Worm (Caenorhabditis elegans): Measurements from ENCODE around the gene C38H2.3.

C38H2.3 gene

DNA sequence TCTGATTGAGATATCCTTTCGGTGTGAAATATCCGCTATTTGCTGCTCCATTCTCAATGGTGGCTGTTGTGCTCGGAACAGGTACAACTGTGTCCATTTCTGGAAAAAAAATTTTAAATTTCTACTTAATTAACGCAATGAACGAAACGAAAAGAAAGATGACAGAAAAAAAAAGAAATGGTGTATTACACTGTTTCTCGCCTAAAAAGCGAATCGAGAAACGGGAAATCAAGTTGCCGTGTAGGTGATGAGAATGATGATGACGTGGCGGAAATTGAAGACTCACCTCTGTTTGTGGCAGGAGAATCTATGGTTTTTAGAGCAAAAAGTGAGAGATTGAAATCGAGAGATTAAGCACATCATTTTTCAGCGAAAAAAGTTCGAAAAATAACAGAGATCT is at the start of gene C38H2.3:
C38H2.3 (minus strand) TSS at position 101 of the 400 bp plus-strand sequence.
- TF ChIP-seq skn-1 (tag; optimal IDR thresholded peaks at IDR 0.05), result no peak
- no peak for TF ChIP-seq ZK546.5 (tag; optimal IDR thresholded peaks at IDR 0.05)
- no peak for TF ChIP-seq dmd-4 (tag; optimal IDR thresholded peaks at IDR 0.05)
- no peak for TF ChIP-seq mab-5 (tag; optimal IDR thresholded peaks at IDR 0.05)
- TF ChIP-seq Y55F3AM.14 (GFP tag; optimal IDR thresholded peaks at IDR 0.05), result no peak
- TF ChIP-seq R02D3.7 (tag; optimal IDR thresholded peaks at IDR 0.05), result no peak
- no peak for TF ChIP-seq mbf-1 (tag; optimal IDR thresholded peaks at IDR 0.05)
- TF ChIP-seq sem-4 (tag; optimal IDR thresholded peaks at IDR 0.05), result no peak
- TF ChIP-seq ama-1 (optimal IDR thresholded peaks at IDR 0.05), result no peak
- no peak for TF ChIP-seq nhr-129 (tag; optimal IDR thresholded peaks at IDR 0.05)
- TF ChIP-seq snpc-4 (tag; optimal IDR thresholded peaks at IDR 0.05), result no peak
- TF ChIP-seq nhr-21 (tag; optimal IDR thresholded peaks at IDR 0.05), result no peak
- no peak for TF ChIP-seq lin-39 (tag; optimal IDR thresholded peaks at IDR 0.05)
- TF ChIP-seq ztf-1 (GFP tag; conservative IDR thresholded peaks at IDR 0.05), result no peak
- no peak for TF ChIP-seq nhr-77 (tag; optimal IDR thresholded peaks at IDR 0.05)

DNA sequence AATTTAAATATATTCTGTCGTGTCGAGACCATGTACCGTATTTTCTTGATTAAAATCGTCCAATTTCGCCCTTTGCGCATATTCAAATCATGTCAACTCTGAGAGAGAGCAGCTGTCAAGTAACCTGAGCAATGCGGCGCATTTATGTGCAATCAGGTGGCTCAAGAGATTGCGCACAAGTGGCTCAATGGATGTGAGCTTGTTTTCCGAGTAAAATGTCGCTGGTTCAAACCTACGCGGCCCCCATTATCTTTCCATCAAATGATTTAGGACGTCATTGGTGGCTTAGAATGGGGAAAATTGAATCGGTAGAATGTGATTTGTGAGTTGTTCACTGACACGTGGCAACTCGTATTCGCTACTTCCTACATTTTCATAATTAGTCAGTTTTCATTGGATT is 45.7 kb upstream of the C38H2.3 start:
- TF ChIP-seq elt-3 (tag; optimal IDR thresholded peaks at IDR 0.05) (no peak), nhr-129 (tag; optimal IDR thresholded peaks at IDR 0.05) (peak; percentile 52), lin-11 (tag; optimal IDR thresholded peaks at IDR 0.05) (peak; percentile 62), F13H6.1 (tag; optimal IDR thresholded peaks at IDR 0.05) (peak; percentile 21), lsy-2 (tag; optimal IDR thresholded peaks at IDR 0.05) (peak in 1 of 2 experiments; percentile 38), C34F6.9 (tag; optimal IDR thresholded peaks at IDR 0.05) (peak; percentile 28), gmeb-1 (tag; optimal IDR thresholded peaks at IDR 0.05) (no peak), crh-2 (tag; optimal IDR thresholded peaks at IDR 0.05) (peak; percentile 70)

DNA sequence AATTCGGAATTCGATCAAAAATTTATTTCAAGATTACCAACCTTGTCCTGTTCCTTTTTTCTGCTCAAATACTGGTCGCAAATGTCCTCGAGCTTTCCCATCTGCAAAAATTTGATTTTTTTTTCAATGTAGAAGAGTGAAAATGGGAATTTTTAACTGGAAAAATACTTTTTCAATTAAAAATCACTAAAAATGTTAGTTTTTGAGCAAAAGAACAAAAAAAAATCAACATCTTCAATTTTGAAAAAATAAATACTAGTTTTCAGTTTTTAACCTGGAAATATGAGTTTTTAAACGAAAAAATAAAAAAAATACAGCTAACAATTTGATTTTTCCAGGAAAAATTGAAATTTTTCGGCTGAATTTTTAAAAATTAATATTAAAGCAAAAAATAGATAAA is 41.5 kb upstream of the C38H2.3 start, which contains the start of gene prp-3:
prp-3 (minus strand) TSS at position 101 of the 400 bp plus-strand sequence.
- TF ChIP-seq fos-1 (tag; optimal IDR thresholded peaks at IDR 0.05), result no peak

DNA sequence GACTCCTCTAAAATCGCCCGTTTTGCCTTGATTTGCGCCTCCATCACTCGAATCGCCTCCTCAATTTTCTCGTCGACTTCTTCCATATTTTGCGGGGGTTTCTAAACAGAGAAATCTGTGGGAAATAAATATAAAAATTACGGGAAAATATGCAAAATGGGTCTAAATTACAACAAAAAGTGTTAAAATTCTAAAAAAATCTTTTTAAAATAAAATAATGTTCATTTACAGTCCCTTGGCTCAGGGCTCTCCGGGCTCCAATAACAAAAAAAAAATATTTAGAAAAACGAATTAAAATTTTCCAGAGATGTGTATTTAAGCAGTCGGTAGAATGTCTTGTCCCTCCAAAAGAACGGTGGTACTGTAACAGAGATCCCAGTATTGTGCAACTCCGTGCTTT is 37.5 kb upstream of the C38H2.3 start, which contains the start of gene M03C11.6:
M03C11.6 (minus strand) TSS at position 101 of the 400 bp plus-strand sequence.
- no peak for TF ChIP-seq mab-5 (tag; optimal IDR thresholded peaks at IDR 0.05)
- TF ChIP-seq fos-1 (tag; optimal IDR thresholded peaks at IDR 0.05), result no peak
- no peak for TF ChIP-seq crh-2 (tag; optimal IDR thresholded peaks at IDR 0.05)
- no peak for TF ChIP-seq F13H6.1 (tag; optimal IDR thresholded peaks at IDR 0.05)
- no peak for TF ChIP-seq elt-1 (tag; optimal IDR thresholded peaks at IDR 0.05)
- no peak for TF ChIP-seq sem-4 (tag; optimal IDR thresholded peaks at IDR 0.05)
- TF ChIP-seq sma-9 (GFP tag; optimal IDR thresholded peaks at IDR 0.05), result no peak
- no peak for TF ChIP-seq sma-9 (tag; optimal IDR thresholded peaks at IDR 0.05)

DNA sequence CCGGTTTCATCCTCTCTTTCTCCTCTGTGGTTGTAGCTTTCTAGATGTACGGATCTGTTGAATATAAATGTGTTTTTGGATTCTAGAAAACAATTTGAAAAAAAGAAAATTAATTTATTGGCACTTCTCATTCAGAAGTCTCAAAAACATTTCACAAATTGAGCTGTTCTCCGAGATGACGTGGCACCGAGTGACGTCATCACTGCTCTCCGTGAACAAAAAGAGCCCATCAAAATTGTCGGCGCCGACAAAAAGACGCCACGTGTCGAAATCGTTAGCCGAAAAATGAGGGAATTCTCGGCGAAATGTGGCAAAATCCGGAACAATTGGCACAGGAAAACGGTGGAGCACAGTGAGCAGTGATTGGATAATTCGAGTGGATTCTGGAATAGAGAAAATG is 35.3 kb upstream of the C38H2.3 start:
- no peak for TF ChIP-seq fos-1 (tag; optimal IDR thresholded peaks at IDR 0.05)
- no peak for TF ChIP-seq C34F6.9 (tag; optimal IDR thresholded peaks at IDR 0.05)
- no peak for TF ChIP-seq nhr-6 (tag; optimal IDR thresholded peaks at IDR 0.05)
- TF ChIP-seq blmp-1 (tag; optimal IDR thresholded peaks at IDR 0.05; ENCODE audit: insufficient read depth), result no peak
- no peak for TF ChIP-seq ztf-1 (GFP tag; conservative IDR thresholded peaks at IDR 0.05)
- TF ChIP-seq F13H6.1 (tag; optimal IDR thresholded peaks at IDR 0.05), result no peak
- TF ChIP-seq alr-1 (tag; optimal IDR thresholded peaks at IDR 0.05), result no peak

DNA sequence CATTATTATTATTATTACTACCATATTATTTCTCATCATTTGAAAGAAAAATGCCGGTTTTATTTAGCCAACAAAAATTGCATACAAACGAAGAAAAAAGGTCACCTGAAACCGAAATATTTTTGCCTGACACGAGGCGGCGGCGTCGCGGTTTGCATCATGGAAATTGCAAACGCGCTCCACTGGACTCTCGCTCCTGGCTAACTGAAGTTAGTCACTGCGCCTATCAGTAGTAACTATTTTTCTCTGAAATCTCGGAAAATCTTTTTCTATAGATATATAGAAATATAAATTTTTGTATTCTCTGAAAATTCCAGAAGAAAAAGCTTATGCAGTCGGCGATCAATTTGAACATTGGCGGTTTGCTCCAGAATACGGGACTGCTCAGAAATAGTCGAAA is 29.4 kb upstream of the C38H2.3 start, which contains the start of gene ymel-1:
ymel-1 (plus strand) TSS at position 318 of the 400 bp plus-strand sequence.
- peak; percentile 36 for TF ChIP-seq unc-55 (GFP tag; optimal IDR thresholded peaks at IDR 0.05)
- no peak for TF ChIP-seq nhr-11 (tag; optimal IDR thresholded peaks at IDR 0.05)
- no peak for TF ChIP-seq elt-3 (tag; optimal IDR thresholded peaks at IDR 0.05)
- TF ChIP-seq unc-62 (GFP tag; optimal IDR thresholded peaks at IDR 0.05), result no peak
- no peak for TF ChIP-seq ceh-16 (tag; optimal IDR thresholded peaks at IDR 0.05)
- peak; percentile 37 for TF ChIP-seq nhr-25 (tag; optimal IDR thresholded peaks at IDR 0.05)
- TF ChIP-seq nhr-129 (tag; optimal IDR thresholded peaks at IDR 0.05), result peak; percentile 74
- peak; percentile 51 for TF ChIP-seq fos-1 (tag; optimal IDR thresholded peaks at IDR 0.05)
- TF ChIP-seq C34F6.9 (tag; optimal IDR thresholded peaks at IDR 0.05), result no peak
- TF ChIP-seq lin-39 (tag; optimal IDR thresholded peaks at IDR 0.05), result no peak
- no peak for TF ChIP-seq sma-9 (GFP tag; optimal IDR thresholded peaks at IDR 0.05)
- TF ChIP-seq sma-9 (tag; optimal IDR thresholded peaks at IDR 0.05), result no peak
- TF ChIP-seq gmeb-1 (tag; optimal IDR thresholded peaks at IDR 0.05), result peak; percentile 58
- peak in 1 of 2 experiments; percentile 44 for TF ChIP-seq lsy-2 (tag; optimal IDR thresholded peaks at IDR 0.05)
- TF ChIP-seq nhr-77 (tag; optimal IDR thresholded peaks at IDR 0.05), result peak; percentile 11
- TF ChIP-seq mab-5 (tag; optimal IDR thresholded peaks at IDR 0.05), result no peak
- TF ChIP-seq lin-11 (tag; optimal IDR thresholded peaks at IDR 0.05), result peak; percentile 20
- no peak for TF ChIP-seq egl-27 (tag; optimal IDR thresholded peaks at IDR 0.05)
- peak; percentile 30 for TF ChIP-seq Y55F3AM.14 (GFP tag; optimal IDR thresholded peaks at IDR 0.05)

All from whole organism, L2 larva.